Fruit fly (Drosophila melanogaster): Measurements from ENCODE around the gene CG7886.

DNA sequence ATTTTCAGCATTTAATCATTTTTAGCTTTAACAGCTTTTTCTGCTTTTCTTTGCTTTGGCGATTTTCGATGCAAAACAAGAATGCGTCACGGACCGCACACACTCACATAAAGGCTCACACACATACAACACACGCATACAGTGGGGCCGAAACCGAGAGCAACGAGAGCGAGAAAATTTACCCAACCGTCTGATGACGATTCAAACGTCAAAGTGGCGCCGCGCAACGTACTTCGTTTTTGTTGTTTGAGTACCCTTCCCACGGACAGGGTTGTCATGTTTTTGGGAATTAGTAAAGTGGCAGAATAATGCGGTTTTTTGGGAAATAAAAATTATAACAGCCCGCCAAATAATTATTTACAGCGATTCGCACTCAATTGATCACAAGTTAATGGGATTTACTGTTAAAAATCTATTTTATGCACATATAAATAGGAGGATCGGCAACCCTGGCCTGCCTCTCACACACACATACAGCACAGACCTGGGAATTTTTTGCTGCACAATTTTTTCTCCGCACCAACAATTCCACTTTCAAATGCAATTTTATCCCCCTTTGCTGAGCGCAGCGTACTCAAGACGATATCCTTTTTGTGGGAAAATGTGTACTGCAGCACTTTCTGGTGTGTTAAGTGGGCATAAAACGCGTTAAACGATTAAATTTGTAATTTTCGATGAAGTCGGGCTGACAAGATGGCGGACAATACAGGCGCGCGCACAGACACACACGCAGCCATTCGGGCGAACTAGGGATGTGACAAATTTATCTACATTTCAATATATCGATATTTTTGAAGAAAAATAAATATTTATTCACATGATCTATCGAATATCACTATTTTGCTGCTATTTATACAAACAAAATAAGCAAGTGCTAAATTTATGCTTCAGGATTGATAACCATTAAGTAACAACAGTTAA is 12.9 kb upstream of the CG7886 start:
- TF ChIP-seq psq (optimal IDR thresholded peaks at IDR 0.05), result no peak
- TF ChIP-seq h (optimal IDR thresholded peaks at IDR 0.05), result no peak
- no peak for TF ChIP-seq insv (optimal IDR thresholded peaks at IDR 0.05)
- no peak for TF ChIP-seq ttk (optimal IDR thresholded peaks at IDR 0.05)
- TF ChIP-seq Myc (optimal IDR thresholded peaks at IDR 0.05), result no peak
